Fruit fly (Drosophila melanogaster) whole organism, embryonic: ENCODE data around the gene CG12420.

ENCODE experiments used
- Ada2b ChIP-seq: fragments of 200-800 bp; sonication (Bioruptor generic); IDR thresholded peaks from 2 replicates; pipeline ENCODE4 v1.3.6; 2022; ENCODE audit warnings: missing biosample characterization, missing genetic modification characterization
- Aef1 ChIP-seq: fragments of 200-800 bp; sonication (Bioruptor generic); IDR thresholded peaks from 3 replicates; pipeline ENCODE4 v1.3.6; 2022; ENCODE audit warnings: missing biosample characterization, missing genetic modification characterization
- Bgb ChIP-seq: fragments of 200-800 bp; sonication (Bioruptor generic); IDR thresholded peaks from 2 replicates; pipeline ENCODE4 v1.3.6; 2022; ENCODE audit warnings: missing biosample characterization, missing genetic modification characterization; ENCODE audit not compliant: partially characterized antibody
- CG10209 ChIP-seq: fragments of 200-800 bp; sonication (Bioruptor generic); optimal IDR thresholded peaks from 3 replicates; lab custom pipeline; 2017; ENCODE audit warnings: missing biosample characterization, mild to moderate bottlenecking, missing genetic modification characterization, missing genetic modification reagents
- CG10366 ChIP-seq: fragments of 200-800 bp; sonication (Bioruptor generic); IDR thresholded peaks from 2 replicates; pipeline ENCODE4 v1.3.6; 2022; ENCODE audit warnings: missing biosample characterization, missing genetic modification characterization
- CG11560 ChIP-seq: fragments of 200-800 bp; sonication (Bioruptor generic); IDR thresholded peaks from 3 replicates; pipeline ENCODE4 v1.3.6; 2022; ENCODE audit warnings: missing biosample characterization, missing genetic modification characterization
- CG12104 ChIP-seq: fragments of 200-800 bp; sonication (Bioruptor generic); optimal IDR thresholded peaks from 3 replicates; lab custom pipeline; 2016; ENCODE audit warnings: missing biosample characterization, missing genetic modification characterization
- CG14965 ChIP-seq: fragments of 200-800 bp; sonication (Bioruptor generic); optimal IDR thresholded peaks from 2 replicates; lab custom pipeline; 2016; ENCODE audit warnings: missing biosample characterization, missing genetic modification characterization, borderline replicate concordance
- CG16863 ChIP-seq: fragments of 200-800 bp; sonication (Bioruptor generic); optimal IDR thresholded peaks from 3 replicates; lab custom pipeline; 2016; ENCODE audit warnings: missing biosample characterization, missing genetic modification characterization
- CG17186 ChIP-seq: fragments of 200-800 bp; sonication (Bioruptor generic); optimal IDR thresholded peaks from 3 replicates; lab custom pipeline; 2017; ENCODE audit warnings: missing biosample characterization, missing genetic modification reagents, missing genetic modification characterization
- CG18599 ChIP-seq: fragments of 200-800 bp; sonication (Bioruptor generic); optimal IDR thresholded peaks from 3 replicates; lab custom pipeline; 2017; ENCODE audit warnings: missing biosample characterization, missing genetic modification characterization, mild to moderate bottlenecking, moderate library complexity, missing genetic modification reagents
- CG30403 ChIP-seq: fragments of 200-800 bp; sonication (Bioruptor generic); optimal IDR thresholded peaks from 3 replicates; lab custom pipeline; 2016; ENCODE audit warnings: missing biosample characterization, missing genetic modification characterization
- CG32772 ChIP-seq: fragments of 200-800 bp; sonication (Bioruptor generic); IDR thresholded peaks from 2 replicates; pipeline ENCODE4 v1.3.6; 2022; ENCODE audit warnings: missing biosample characterization, missing genetic modification characterization
- CG3847 ChIP-seq: fragments of 200-800 bp; sonication (Bioruptor generic); IDR thresholded peaks from 2 replicates; pipeline ENCODE4 v1.3.6; 2022; ENCODE audit warnings: missing biosample characterization, missing genetic modification characterization
- CG4282 ChIP-seq: fragments of 200-800 bp; sonication (Bioruptor generic); optimal IDR thresholded peaks from 2 replicates; lab custom pipeline; 2016; ENCODE audit warnings: missing biosample characterization, missing genetic modification characterization
- CG4328 ChIP-seq: fragments of 200-800 bp; sonication (Bioruptor generic); optimal IDR thresholded peaks from 3 replicates; lab custom pipeline; 2017; ENCODE audit warnings: missing biosample characterization, missing genetic modification reagents, missing genetic modification characterization
- CG5953 ChIP-seq: fragments of 200-800 bp; sonication (Bioruptor generic); IDR thresholded peaks from 2 replicates; pipeline ENCODE4 v1.3.6; 2022; ENCODE audit warnings: missing biosample characterization, missing genetic modification characterization
- CG6272 ChIP-seq: fragments of 200-800 bp; sonication (Bioruptor generic); IDR thresholded peaks from 2 replicates; pipeline ENCODE4 v1.3.6; 2022; ENCODE audit warnings: missing biosample characterization, missing genetic modification characterization
- CG7271 ChIP-seq: fragments of 200-800 bp; sonication (Bioruptor generic); optimal IDR thresholded peaks from 2 replicates; lab custom pipeline; 2018; ENCODE audit warnings: missing biosample characterization, mild to moderate bottlenecking, missing genetic modification characterization, moderate library complexity
- CG7357 ChIP-seq: fragments of 200-800 bp; sonication (Bioruptor generic); IDR thresholded peaks from 3 replicates; pipeline ENCODE4 v1.3.6; 2022; ENCODE audit warnings: missing biosample characterization, missing genetic modification characterization
- CG7786 ChIP-seq: fragments of 200-800 bp; sonication (Bioruptor generic); optimal IDR thresholded peaks from 2 replicates; lab custom pipeline; 2016; ENCODE audit warnings: missing biosample characterization, missing genetic modification characterization
- CG7928 ChIP-seq: fragments of 200-800 bp; sonication (Bioruptor generic); optimal IDR thresholded peaks from 2 replicates; lab custom pipeline; 2017; ENCODE audit warnings: missing biosample characterization, mild to moderate bottlenecking, missing genetic modification characterization
- CG7963 ChIP-seq: fragments of 200-800 bp; sonication (Bioruptor generic); IDR thresholded peaks from 3 replicates; pipeline ENCODE4 v1.3.6; 2022; ENCODE audit warnings: missing biosample characterization, missing genetic modification characterization; ENCODE audit not compliant: partially characterized antibody
- CG9437 ChIP-seq: fragments of 200-800 bp; sonication (Bioruptor generic); optimal IDR thresholded peaks from 2 replicates; lab custom pipeline; 2018; ENCODE audit warnings: missing biosample characterization, mild to moderate bottlenecking, missing genetic modification characterization
- Dll ChIP-seq: fragments of 200-800 bp; sonication (Bioruptor generic); IDR thresholded peaks from 4 replicates; pipeline ENCODE4 v1.3.6; 2022; ENCODE audit warnings: missing biosample characterization, missing genetic modification characterization; ENCODE audit not compliant: partially characterized antibody
- Gsc ChIP-seq: fragments of 200-800 bp; sonication (Bioruptor generic); IDR thresholded peaks from 2 replicates; pipeline ENCODE4 v1.3.6; 2022; ENCODE audit warnings: missing biosample characterization, missing genetic modification characterization
- Gug ChIP-seq: fragments of 200-800 bp; sonication (Bioruptor generic); IDR thresholded peaks from 4 replicates; pipeline ENCODE4 v1.3.6; 2022; ENCODE audit warnings: missing biosample characterization, missing genetic modification characterization
- MTF-1 ChIP-seq: fragments of 200-800 bp; sonication (Bioruptor generic); optimal IDR thresholded peaks from 2 replicates; lab custom pipeline; 2018; ENCODE audit warnings: missing biosample characterization, mild to moderate bottlenecking, missing genetic modification characterization, borderline replicate concordance
- Med ChIP-seq: fragments of 200-800 bp; sonication (Bioruptor generic); peaks from one replicate; lab custom pipeline; 2016; ENCODE audit warnings: missing biosample characterization, missing genetic modification characterization, mild to moderate bottlenecking, inconsistent platforms, moderate library complexity
- NC2α ChIP-seq: fragments of 200-800 bp; sonication (Bioruptor generic); optimal IDR thresholded peaks from 2 replicates; lab custom pipeline; 2016; ENCODE audit warnings: missing biosample characterization, missing genetic modification characterization
- Sox102F ChIP-seq: fragments of 200-800 bp; sonication (Bioruptor generic); optimal IDR thresholded peaks from 2 replicates; lab custom pipeline; 2018; ENCODE audit warnings: missing biosample characterization, mild to moderate bottlenecking, missing genetic modification characterization, moderate library complexity
- Spps ChIP-seq: fragments of 200-800 bp; sonication (Bioruptor generic); optimal IDR thresholded peaks from 2 replicates; lab custom pipeline; 2018; ENCODE audit warnings: missing biosample characterization, mild to moderate bottlenecking, missing genetic modification characterization
- YL-1 ChIP-seq: fragments of 200-800 bp; sonication (Bioruptor generic); optimal IDR thresholded peaks from 3 replicates; lab custom pipeline; 2017; ENCODE audit warnings: missing biosample characterization, mild to moderate bottlenecking, missing genetic modification characterization
- cad ChIP-seq: fragments of >200 bp; optimal IDR thresholded peaks from 2 replicates; lab custom pipeline; 2017; ENCODE audit warnings: missing biosample characterization, missing genetic modification characterization
- crol ChIP-seq: fragments of 200-800 bp; sonication (Bioruptor generic); IDR thresholded peaks from 2 replicates; pipeline ENCODE4 v1.3.6; 2022; ENCODE audit warnings: missing biosample characterization, missing genetic modification characterization
- dan ChIP-seq: fragments of 200-800 bp; sonication (Bioruptor generic); IDR thresholded peaks from 2 replicates; pipeline ENCODE4 v1.3.6; 2022; ENCODE audit warnings: missing biosample characterization, missing genetic modification characterization
- dimm ChIP-seq: fragments of 200-800 bp; sonication (Bioruptor generic); IDR thresholded peaks from 2 replicates; pipeline ENCODE4 v1.3.6; 2022; ENCODE audit warnings: missing biosample characterization, missing genetic modification characterization
- exex ChIP-seq: fragments of 200-800 bp; sonication (Bioruptor generic); optimal IDR thresholded peaks from 4 replicates; lab custom pipeline; 2018; ENCODE audit warnings: missing biosample characterization, mild to moderate bottlenecking, missing genetic modification characterization, moderate library complexity
- grn ChIP-seq: fragments of 200-800 bp; sonication (Bioruptor generic); optimal IDR thresholded peaks from 3 replicates; lab custom pipeline; 2017; ENCODE audit warnings: missing biosample characterization, missing genetic modification characterization
- hth ChIP-seq: fragments of >200 bp; optimal IDR thresholded peaks from 2 replicates; lab custom pipeline; 2017; ENCODE audit warnings: inconsistent platforms
- kni ChIP-seq: fragments of 200-800 bp; sonication (Bioruptor generic); optimal IDR thresholded peaks from 3 replicates; lab custom pipeline; 2017; ENCODE audit warnings: mild to moderate bottlenecking, missing biosample characterization, missing genetic modification reagents, missing genetic modification characterization
- lbe ChIP-seq: fragments of 200-800 bp; sonication (Bioruptor generic); optimal IDR thresholded peaks from 2 replicates; lab custom pipeline; 2016; ENCODE audit warnings: missing biosample characterization, mild to moderate bottlenecking, missing genetic modification characterization
- lilli ChIP-seq: fragments of 200-800 bp; sonication (Bioruptor generic); optimal IDR thresholded peaks from 3 replicates; lab custom pipeline; 2016; ENCODE audit warnings: missing biosample characterization, missing genetic modification characterization
- oc ChIP-seq: fragments of 200-800 bp; sonication (Bioruptor generic); optimal IDR thresholded peaks from 2 replicates; lab custom pipeline; 2018; ENCODE audit warnings: missing biosample characterization, mild to moderate bottlenecking, missing genetic modification characterization, moderate library complexity
- pb ChIP-seq: fragments of 200-800 bp; sonication (Bioruptor generic); optimal IDR thresholded peaks from 3 replicates; lab custom pipeline; 2016; ENCODE audit warnings: missing biosample characterization, missing genetic modification characterization
- pita ChIP-seq: fragments of 200-800 bp; sonication (Bioruptor generic); optimal IDR thresholded peaks from 2 replicates; lab custom pipeline; 2017; ENCODE audit warnings: missing biosample characterization, mild to moderate bottlenecking, missing genetic modification characterization
- sd ChIP-seq: fragments of 200-800 bp; sonication (Bioruptor generic); optimal IDR thresholded peaks from 3 replicates; lab custom pipeline; 2018; ENCODE audit warnings: missing biosample characterization, mild to moderate bottlenecking, missing genetic modification characterization, moderate library complexity
- sisA ChIP-seq: fragments of 200-800 bp; sonication (Bioruptor generic); IDR thresholded peaks from 2 replicates; pipeline ENCODE4 v1.3.6; 2022; ENCODE audit warnings: missing biosample characterization, missing genetic modification characterization
- tup ChIP-seq: fragments of 200-800 bp; sonication (Bioruptor generic); optimal IDR thresholded peaks from 2 replicates; lab custom pipeline; 2016; ENCODE audit warnings: missing biosample characterization, mild to moderate bottlenecking, missing genetic modification characterization, moderate library complexity
- tx ChIP-seq: fragments of 200-800 bp; sonication (Bioruptor generic); optimal IDR thresholded peaks from 2 replicates; lab custom pipeline; 2016; ENCODE audit warnings: missing biosample characterization, missing genetic modification characterization
- unpg ChIP-seq: fragments of 200-800 bp; sonication (Bioruptor generic); optimal IDR thresholded peaks from 3 replicates; lab custom pipeline; 2018; ENCODE audit warnings: missing biosample characterization, mild to moderate bottlenecking, missing genetic modification characterization, moderate library complexity

CG12420 gene

dm6 chr3R:10263972-10264536 is 41.6 kb downstream of the CG12420 start, which contains the start of gene Nuak (continued):
- TF ChIP-seq CG18599 (peak; percentile 89), CG10209 (GFP tag; lab: Kevin White, UChicago) (peak; percentile 84), CG7928 (GFP tag; lab: Kevin White, UChicago) (peak; percentile 61), CG7271 (peak; percentile 61), CG12104 (GFP tag; lab: Kevin White, UChicago) (peak; percentile 71), CG3847 (GFP tag; lab: Robert Waterston, UW) (no peak), CG4328 (GFP tag; lab: Kevin White, UChicago) (peak; percentile 68), CG11560 (tag; lab: Robert Waterston, UW) (no peak), tx (peak; percentile 94), CG7963 (no peak), Ada2b (GFP tag; lab: Robert Waterston, UW) (no peak), dimm (GFP tag; lab: Robert Waterston, UW) (no peak), Bgb (GFP tag; lab: Robert Waterston, UW) (no peak), grn (peak; percentile 76), lilli (GFP tag; lab: Kevin White, UChicago) (peak; percentile 97), CG5953 (GFP tag; lab: Robert Waterston, UW) (no peak), CG9437 (GFP tag; lab: Kevin White, UChicago) (peak; percentile 53), hth (lab: Kevin White, UChicago) (no peak), CG30403 (GFP tag; lab: Kevin White, UChicago) (peak; percentile 95), Aef1 (no peak), unpg (GFP tag; lab: Kevin White, UChicago) (peak; percentile 81), sisA (no peak), MTF-1 (peak; percentile 96), Dll (no peak), cad (GFP tag; lab: Kevin White, UChicago) (no peak), crol (GFP tag; lab: Robert Waterston, UW) (no peak), NC2α (GFP tag; lab: Kevin White, UChicago) (peak; percentile 71), Gug (GFP tag; lab: Robert Waterston, UW) (peak; percentile 97), CG4282 (GFP tag; lab: Kevin White, UChicago) (peak; percentile 89), sd (tag; lab: Kevin White, UChicago) (peak; percentile 99), CG14965 (GFP tag; lab: Kevin White, UChicago) (peak; percentile 40), YL-1 (peak; percentile 46), CG10366 (no peak), tup (GFP tag; lab: Kevin White, UChicago) (peak; percentile 88), exex (tag; lab: Kevin White, UChicago) (peak; percentile 45), lbe (peak; percentile 50), CG16863 (GFP tag; lab: Kevin White, UChicago) (peak; percentile 87), Spps (tag; lab: Kevin White, UChicago) (peak; percentile 32), CG32772 (GFP tag; lab: Robert Waterston, UW) (no peak), oc (tag; lab: Kevin White, UChicago) (peak; percentile 38), kni (GFP tag; lab: Kevin White, UChicago) (peak; percentile 22), CG7357 (GFP tag; lab: Robert Waterston, UW) (peak; percentile 75), Med (GFP tag; lab: Kevin White, UChicago) (peak; percentile 100), CG17186 (GFP tag; lab: Kevin White, UChicago) (peak; percentile 93), Gsc (GFP tag; lab: Robert Waterston, UW) (no peak), CG7786 (peak; percentile 94), pb (peak; percentile 78), pita (GFP tag; lab: Kevin White, UChicago) (peak; percentile 68), Sox102F (GFP tag; lab: Kevin White, UChicago) (peak; percentile 80), CG6272 (GFP tag; lab: Robert Waterston, UW) (peak; percentile 91), dan (GFP tag; lab: Robert Waterston, UW) (no peak)
